Worm (Caenorhabditis elegans): ENCODE data around the gene egl-44.

egl-44 gene

ce11 chrII:5931109-5931508 is 2.5 kb downstream of the egl-44 start (continued):
- TF ChIP-seq nhr-77 (tag; optimal IDR thresholded peaks at IDR 0.05) (peak; percentile 47), lin-35 (GFP tag; optimal IDR thresholded peaks at IDR 0.05) (peak in 1 of 2 experiments; percentile 62), nhr-12 (tag; optimal IDR thresholded peaks at IDR 0.05) (no peak), xbp-1 (tag; optimal IDR thresholded peaks at IDR 0.05) (no peak), nhr-71 (tag; optimal IDR thresholded peaks at IDR 0.05) (peak; percentile 25), nhr-47 (tag; optimal IDR thresholded peaks at IDR 0.05) (no peak), jun-1 (tag; optimal IDR thresholded peaks at IDR 0.05) (peak; percentile 19), egl-27 (tag; optimal IDR thresholded peaks at IDR 0.05) (no peak), ets-5 (GFP tag; IDR thresholded peaks at IDR 0.05) (no peak), mdl-1 (tag; optimal IDR thresholded peaks at IDR 0.05) (peak in 1 of 2 experiments; percentile 28), C16A3.4 (tag; optimal IDR thresholded peaks at IDR 0.05) (peak; percentile 37), sptf-1 (tag; optimal IDR thresholded peaks at IDR 0.05) (no peak), ceh-88 (GFP tag; IDR thresholded peaks at IDR 0.05) (no peak), ceh-90 (tag; optimal IDR thresholded peaks at IDR 0.05) (no peak), C04F5.9 (tag; optimal IDR thresholded peaks at IDR 0.05) (no peak), unc-30 (tag; optimal IDR thresholded peaks at IDR 0.05) (no peak)

ce11 chrII:5931904-5932764 is 3.5 kb downstream of the egl-44 start:
- TF ChIP-seq F16B12.6 (tag; optimal IDR thresholded peaks at IDR 0.05) (no peak), nhr-19 (GFP tag; conservative IDR thresholded peaks at IDR 0.05) (peak; percentile 65), nhr-237 (tag; optimal IDR thresholded peaks at IDR 0.05) (no peak), elt-3 (tag; optimal IDR thresholded peaks at IDR 0.05) (peak in 1 of 6 experiments; percentile 48), pqm-1 (tag; optimal IDR thresholded peaks at IDR 0.05) (no peak), efl-1 (optimal IDR thresholded peaks at IDR 0.05) (no peak), efl-1 (GFP tag; optimal IDR thresholded peaks at IDR 0.05 in 1 of 2) (peak in 1 of 2 experiments; percentile 82), tlp-1 (tag; optimal IDR thresholded peaks at IDR 0.05) (no peak), ama-1 (optimal IDR thresholded peaks at IDR 0.05) (no peak), nhr-28 (tag; optimal IDR thresholded peaks at IDR 0.05) (no peak), blmp-1 (tag; optimal IDR thresholded peaks at IDR 0.05) (peak; percentile 85), rnt-1 (tag; optimal IDR thresholded peaks at IDR 0.05) (peak; percentile 76), aha-1 (tag; optimal IDR thresholded peaks at IDR 0.05) (no peak), lin-13 (GFP tag; optimal IDR thresholded peaks at IDR 0.05) (no peak), grh-1 (GFP tag; IDR thresholded peaks at IDR 0.05) (no peak), nhr-85 (tag) (peak; percentile 74), C04F5.9 (tag; optimal IDR thresholded peaks at IDR 0.05) (no peak), alr-1 (tag; optimal IDR thresholded peaks at IDR 0.05; ENCODE audit: borderline replicate concordance) (no peak), C34B4.2 (tag; optimal IDR thresholded peaks at IDR 0.05) (no peak), zag-1 (tag; optimal IDR thresholded peaks at IDR 0.05) (no peak), aly-2 (tag; optimal IDR thresholded peaks at IDR 0.05) (no peak), nhr-71 (tag; optimal IDR thresholded peaks at IDR 0.05) (peak; percentile 84), lin-39 (tag; optimal IDR thresholded peaks at IDR 0.05) (peak; percentile 77), hlh-17 (GFP tag; optimal IDR thresholded peaks at IDR 0.05; ENCODE audit: borderline replicate concordance) (no peak), egl-27 (tag; optimal IDR thresholded peaks at IDR 0.05) (no peak), jun-1 (tag; optimal IDR thresholded peaks at IDR 0.05) (no peak), vab-15 (tag; optimal IDR thresholded peaks at IDR 0.05) (no peak), nhr-20 (tag; optimal IDR thresholded peaks at IDR 0.05) (peak; percentile 67), nhr-90 (tag; optimal IDR thresholded peaks at IDR 0.05; ENCODE audit: poor library complexity) (peak; percentile 14), ces-1 (GFP tag; optimal IDR thresholded peaks at IDR 0.05) (no peak), unc-86 (tag; optimal IDR thresholded peaks at IDR 0.05) (no peak), mdl-1 (tag; optimal IDR thresholded peaks at IDR 0.05) (peak in 1 of 2 experiments; percentile 34), swsn-7 (tag; optimal IDR thresholded peaks at IDR 0.05) (no peak), nhr-47 (tag; optimal IDR thresholded peaks at IDR 0.05) (peak; percentile 29), xbp-1 (tag; optimal IDR thresholded peaks at IDR 0.05) (no peak), elt-2 (tag; optimal IDR thresholded peaks at IDR 0.05) (peak; percentile 60), egl-13 (tag; optimal IDR thresholded peaks at IDR 0.05) (no peak), lir-3 (tag; optimal IDR thresholded peaks at IDR 0.05; ENCODE audit: poor library complexity) (no peak), nhr-77 (tag; optimal IDR thresholded peaks at IDR 0.05) (no peak), mef-2 (tag; optimal IDR thresholded peaks at IDR 0.05) (no peak), sup-37 (GFP tag; optimal IDR thresholded peaks at IDR 0.05) (no peak)
